Fruit fly (Drosophila melanogaster) whole organism, embryonic: ENCODE measurements around the gene Dpy-30L1.

Source experiments
- B-H1 ChIP-seq: fragments of 200-800 bp; sonication (Bioruptor generic); IDR thresholded peaks from 3 replicates; pipeline ENCODE4 v1.3.6; 2022; ENCODE audit warnings: missing biosample characterization, missing genetic modification characterization
- CG10366 ChIP-seq: fragments of 200-800 bp; sonication (Bioruptor generic); IDR thresholded peaks from 2 replicates; pipeline ENCODE4 v1.3.6; 2022; ENCODE audit warnings: missing biosample characterization, missing genetic modification characterization
- CG10431 ChIP-seq: fragments of 200-800 bp; sonication (Bioruptor generic); optimal IDR thresholded peaks from 3 replicates; lab custom pipeline; 2018; ENCODE audit warnings: missing biosample characterization, mild to moderate bottlenecking, missing genetic modification characterization
- CG11696 ChIP-seq: fragments of 200-800 bp; sonication (Bioruptor generic); IDR thresholded peaks from 2 replicates; pipeline ENCODE4 v1.3.6; 2022; ENCODE audit warnings: missing biosample characterization, missing genetic modification characterization
- CG12219 ChIP-seq: fragments of 200-800 bp; sonication (Bioruptor generic); optimal IDR thresholded peaks from 3 replicates; lab custom pipeline; 2018; ENCODE audit warnings: missing biosample characterization, mild to moderate bottlenecking, missing genetic modification characterization
- CG13287 ChIP-seq: fragments of 200-800 bp; sonication (Bioruptor generic); IDR thresholded peaks from 2 replicates; pipeline ENCODE4 v1.3.6; 2022; ENCODE audit warnings: missing biosample characterization, missing genetic modification characterization; ENCODE audit not compliant: partially characterized antibody
- CG1529 ChIP-seq: fragments of 200-800 bp; sonication (Bioruptor generic); optimal IDR thresholded peaks from 3 replicates; lab custom pipeline; 2018; ENCODE audit warnings: missing biosample characterization, missing genetic modification characterization
- CG17328 ChIP-seq: fragments of 200-800 bp; sonication (Bioruptor generic); IDR thresholded peaks from 2 replicates; pipeline ENCODE4 v1.3.6; 2022; ENCODE audit warnings: missing biosample characterization, missing genetic modification characterization
- CG17829 ChIP-seq: fragments of 200-800 bp; optimal IDR thresholded peaks from 2 replicates; lab custom pipeline; 2019; ENCODE audit warnings: missing biosample characterization, mild to moderate bottlenecking, missing genetic modification characterization, moderate library complexity
- CG1832 ChIP-seq: fragments of 200-800 bp; sonication (Bioruptor generic); optimal IDR thresholded peaks from 2 replicates; lab custom pipeline; 2017; ENCODE audit warnings: missing biosample characterization, mild to moderate bottlenecking, missing genetic modification characterization, inconsistent platforms
- CG2199 ChIP-seq: fragments of 200-800 bp; sonication (Bioruptor generic); IDR thresholded peaks from 3 replicates; pipeline ENCODE4 v1.3.6; 2022; ENCODE audit warnings: missing biosample characterization, missing genetic modification characterization
- CG33213 ChIP-seq: fragments of 200-800 bp; sonication (Bioruptor generic); optimal IDR thresholded peaks from 3 replicates; lab custom pipeline; 2016; ENCODE audit warnings: missing biosample characterization, missing genetic modification characterization
- CG3847 ChIP-seq: fragments of 200-800 bp; sonication (Bioruptor generic); IDR thresholded peaks from 2 replicates; pipeline ENCODE4 v1.3.6; 2022; ENCODE audit warnings: missing biosample characterization, missing genetic modification characterization
- CG4730 ChIP-seq: fragments of 200-800 bp; sonication (Bioruptor generic); IDR thresholded peaks from 2 replicates; pipeline ENCODE4 v1.3.6; 2022; ENCODE audit warnings: missing biosample characterization, missing genetic modification characterization
- CG9797 ChIP-seq: fragments of 200-800 bp; sonication (Bioruptor generic); optimal IDR thresholded peaks from 3 replicates; lab custom pipeline; 2018; ENCODE audit warnings: missing biosample characterization, mild to moderate bottlenecking, missing genetic modification characterization
- CTCF ChIP-seq: fragments of 200-800 bp; sonication (Bioruptor generic); optimal IDR thresholded peaks from 2 replicates; lab custom pipeline; 2017; ENCODE audit warnings: missing biosample characterization, mild to moderate bottlenecking, missing genetic modification characterization, moderate library complexity
- Dip2 ChIP-seq: fragments of 200-800 bp; sonication (Bioruptor generic); IDR thresholded peaks from 2 replicates; pipeline ENCODE4 v1.3.6; 2022; ENCODE audit warnings: missing biosample characterization, missing genetic modification characterization
- Dll ChIP-seq: fragments of 200-800 bp; sonication (Bioruptor generic); IDR thresholded peaks from 4 replicates; pipeline ENCODE4 v1.3.6; 2022; ENCODE audit warnings: missing biosample characterization, missing genetic modification characterization; ENCODE audit not compliant: partially characterized antibody
- Dref ChIP-seq: fragments of 200-800 bp; sonication (Bioruptor generic); IDR thresholded peaks from 2 replicates; pipeline ENCODE4 v1.3.6; 2022; ENCODE audit warnings: missing biosample characterization, missing genetic modification characterization
- Drgx ChIP-seq: fragments of 200-800 bp; sonication (Bioruptor generic); IDR thresholded peaks from 2 replicates; pipeline ENCODE4 v1.3.6; 2022; ENCODE audit warnings: missing biosample characterization, missing genetic modification characterization
- E2f2 ChIP-seq: fragments of 200-800 bp; sonication (Bioruptor generic); IDR thresholded peaks from 2 replicates; pipeline ENCODE4 v1.3.6; 2022; ENCODE audit warnings: missing biosample characterization, missing genetic modification characterization
- Elba2 ChIP-seq: fragments of 200-800 bp; sonication (Bioruptor generic); optimal IDR thresholded peaks from 3 replicates; lab custom pipeline; 2016; ENCODE audit warnings: missing biosample characterization, missing genetic modification characterization
- Jarid2 ChIP-seq: fragments of 200-800 bp; sonication (Bioruptor generic); optimal IDR thresholded peaks from 3 replicates; lab custom pipeline; 2017; ENCODE audit warnings: mild to moderate bottlenecking, missing biosample characterization, missing genetic modification reagents, missing genetic modification characterization
- Lhr ChIP-seq: fragments of 200-800 bp; sonication (Bioruptor generic); optimal IDR thresholded peaks from 3 replicates; lab custom pipeline; 2017; ENCODE audit warnings: mild to moderate bottlenecking, missing biosample characterization, missing genetic modification reagents, missing genetic modification characterization
- Rfx ChIP-seq: fragments of 200-800 bp; sonication (Bioruptor generic); IDR thresholded peaks from 2 replicates; pipeline ENCODE4 v1.3.6; 2022; ENCODE audit warnings: missing biosample characterization, missing genetic modification characterization
- Side ChIP-seq: fragments of 200-800 bp; sonication (Bioruptor generic); optimal IDR thresholded peaks from 2 replicates; lab custom pipeline; 2016; ENCODE audit warnings: missing biosample characterization, missing genetic modification characterization
- Sox102F ChIP-seq: fragments of 200-800 bp; sonication (Bioruptor generic); optimal IDR thresholded peaks from 2 replicates; lab custom pipeline; 2018; ENCODE audit warnings: missing biosample characterization, mild to moderate bottlenecking, missing genetic modification characterization, moderate library complexity
- Sry-δ ChIP-seq: fragments of 200-800 bp; sonication (Bioruptor generic); optimal IDR thresholded peaks from 2 replicates; lab custom pipeline; 2016; ENCODE audit warnings: missing biosample characterization, missing genetic modification characterization
- Usf ChIP-seq: fragments of 200-800 bp; sonication (Bioruptor generic); optimal IDR thresholded peaks from 2 replicates; lab custom pipeline; 2017; ENCODE audit warnings: missing genotype, missing biosample characterization, missing genetic modification characterization
- Xrp1 ChIP-seq: fragments of 200-800 bp; sonication (Bioruptor generic); IDR thresholded peaks from 2 replicates; pipeline ENCODE4 v1.3.6; 2022; ENCODE audit warnings: missing biosample characterization, missing genetic modification characterization
- ab ChIP-seq: fragments of 200-800 bp; sonication (Bioruptor generic); optimal IDR thresholded peaks from 2 replicates; lab custom pipeline; 2016; ENCODE audit warnings: missing biosample characterization, missing genetic modification characterization
- cg ChIP-seq: fragments of 200-800 bp; sonication (Bioruptor generic); optimal IDR thresholded peaks from 3 replicates; lab custom pipeline; 2019; ENCODE audit warnings: missing biosample characterization, mild to moderate bottlenecking, missing genetic modification characterization, moderate library complexity
- dmrt99B ChIP-seq: fragments of 200-800 bp; sonication (Bioruptor generic); optimal IDR thresholded peaks from 2 replicates; lab custom pipeline; 2018; ENCODE audit warnings: missing biosample characterization, mild to moderate bottlenecking, missing genetic modification characterization, moderate library complexity
- esg ChIP-seq: fragments of 200-800 bp; sonication (Bioruptor generic); conservative IDR thresholded peaks from 2 replicates; pipeline ENCODE4 v1.3.6; 2022; ENCODE audit warnings: missing biosample characterization, missing genetic modification characterization
- fd96Cb ChIP-seq: fragments of 200-800 bp; sonication (Bioruptor generic); optimal IDR thresholded peaks from 2 replicates; lab custom pipeline; 2018; ENCODE audit warnings: missing biosample characterization, mild to moderate bottlenecking, missing genetic modification characterization, moderate library complexity
- ftz-f1 ChIP-seq: fragments of 200-800 bp; sonication (Bioruptor generic); optimal IDR thresholded peaks from 2 replicates; lab custom pipeline; 2016; ENCODE audit warnings: missing biosample characterization, missing genetic modification characterization
- gce ChIP-seq: fragments of 200-800 bp; sonication (Bioruptor generic); IDR thresholded peaks from 3 replicates; pipeline ENCODE4 v1.3.6; 2022; ENCODE audit warnings: missing biosample characterization, missing genetic modification characterization
- gem ChIP-seq: fragments of 200-800 bp; sonication (Bioruptor generic); optimal IDR thresholded peaks from 2 replicates; lab custom pipeline; 2019; ENCODE audit warnings: missing biosample characterization, mild to moderate bottlenecking, missing genetic modification characterization, moderate library complexity
- gro ChIP-seq: fragments of 200-800 bp; sonication (Bioruptor generic); optimal IDR thresholded peaks from 2 replicates; lab custom pipeline; 2016; ENCODE audit warnings: missing biosample characterization, missing genetic modification characterization
- lola ChIP-seq, 3 experiments: fragments of >200 bp in 2 of 3; fragments of 200-800 bp in 1 of 3; sonication (Bioruptor generic) in 1 of 3; optimal IDR thresholded peaks; 2 replicates each; lab custom pipeline; 2017 to 2019; ENCODE audit warnings: missing biosample characterization in 3 of 3, missing genetic modification characterization in 3 of 3, mild to moderate bottlenecking in 1 of 3, moderate library complexity in 1 of 3
- maf-S ChIP-seq: fragments of 200-800 bp; sonication (Bioruptor generic); optimal IDR thresholded peaks from 2 replicates; lab custom pipeline; 2016; ENCODE audit warnings: missing biosample characterization, missing genetic modification characterization
- p53 ChIP-seq: fragments of 200-800 bp; sonication (Bioruptor generic); optimal IDR thresholded peaks from 2 replicates; lab custom pipeline; 2016; ENCODE audit warnings: missing biosample characterization, missing genetic modification characterization
- pum ChIP-seq: fragments of 200-800 bp; sonication (Bioruptor generic); optimal IDR thresholded peaks from 2 replicates; lab custom pipeline; 2016; ENCODE audit warnings: missing biosample characterization, missing genetic modification characterization
- sens ChIP-seq: fragments of 200-800 bp; sonication (Bioruptor generic); peaks from one replicate; lab custom pipeline; 2016; ENCODE audit warnings: missing biosample characterization, missing genetic modification characterization
- slbo ChIP-seq: fragments of 200-800 bp; sonication (Bioruptor generic); IDR thresholded peaks from 2 replicates; pipeline ENCODE4 v1.3.6; 2022; ENCODE audit warnings: missing biosample characterization, missing genetic modification characterization
- so ChIP-seq: fragments of 200-800 bp; sonication (Bioruptor generic); IDR thresholded peaks from 3 replicates; pipeline ENCODE4 v1.3.6; 2022; ENCODE audit warnings: missing biosample characterization, missing genetic modification characterization
- tin ChIP-seq: fragments of 200-800 bp; sonication (Bioruptor generic); optimal IDR thresholded peaks from 3 replicates; lab custom pipeline; 2016; ENCODE audit warnings: missing biosample characterization, missing genetic modification characterization
- tna ChIP-seq: fragments of 200-800 bp; sonication (Bioruptor generic); IDR thresholded peaks from 2 replicates; pipeline ENCODE4 v1.3.6; 2022; ENCODE audit warnings: missing biosample characterization, missing genetic modification characterization; ENCODE audit not compliant: partially characterized antibody
- unpg ChIP-seq: fragments of 200-800 bp; sonication (Bioruptor generic); optimal IDR thresholded peaks from 3 replicates; lab custom pipeline; 2018; ENCODE audit warnings: missing biosample characterization, mild to moderate bottlenecking, missing genetic modification characterization, moderate library complexity
- zf30C ChIP-seq: fragments of 200-800 bp; sonication (Bioruptor generic); optimal IDR thresholded peaks from 3 replicates; lab custom pipeline; 2018; ENCODE audit warnings: missing biosample characterization, mild to moderate bottlenecking, missing genetic modification characterization

The Dpy-30L1 gene

dm6 chr2L:10754599-10754998, 22.1 kb downstream of the Dpy-30L1 start (continued):
- no peak for TF ChIP-seq CG10431 (GFP tag; lab: Kevin White, UChicago)
- TF ChIP-seq CG3847 (GFP tag; lab: Robert Waterston, UW): 0 out of 2 replicates have a peak, but pooled peaks have one; percentile 13
- TF ChIP-seq, all 482 proteins: peak for 49

DNA sequence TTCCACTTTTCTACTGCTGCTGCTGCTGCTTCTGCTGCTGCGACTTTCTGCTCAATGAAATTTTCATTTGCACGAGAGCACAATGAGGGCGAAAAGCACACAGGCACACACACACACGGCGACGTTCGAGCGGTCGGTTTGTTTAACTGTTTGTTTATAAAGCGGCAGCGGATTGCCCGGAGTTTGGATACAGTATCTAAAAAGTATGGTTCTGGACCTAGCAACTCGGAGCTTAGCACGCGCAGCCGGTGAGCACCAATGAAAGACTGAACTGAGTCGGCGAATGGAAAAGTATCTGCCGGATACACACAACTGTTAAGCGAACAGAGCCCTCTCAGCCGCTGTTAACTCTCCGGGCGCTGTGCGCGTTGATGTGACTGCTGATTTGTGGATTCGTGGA, 23.6 kb downstream of the Dpy-30L1 start, which contains the start of gene CG17124:
CG17124 (minus strand) TSS at position 277 of the 400 bp plus-strand sequence.
- TF ChIP-seq Lhr (GFP tag; lab: Kevin White, UChicago) (no peak), Elba2 (GFP tag; lab: Kevin White, UChicago) (no peak), cg (peak; percentile 46), CG11696 (GFP tag; lab: Robert Waterston, UW) (no peak), E2f2 (GFP tag; lab: Robert Waterston, UW) (no peak), Side (peak; percentile 36), CG10366 (GFP tag; lab: Robert Waterston, UW) (no peak), lola (GFP tag; optimal IDR thresholded peaks at IDR 0.05; lab: Kevin White, UChicago) (no peak), CG1832 (no peak), ftz-f1 (GFP tag; lab: Kevin White, UChicago) (peak; percentile 67), gem (tag; lab: Kevin White, UChicago) (no peak), zf30C (GFP tag; lab: Kevin White, UChicago) (no peak), CG13287 (peak; percentile 55; the same call in 1 of the 2 replicates), Rfx (GFP tag; lab: Robert Waterston, UW) (peak; percentile 51; the same call in 1 of the 2 replicates), Dref (GFP tag; lab: Robert Waterston, UW) (no peak), fd96Cb (tag; lab: Kevin White, UChicago) (no peak), CG9797 (GFP tag; lab: Kevin White, UChicago) (no peak), CG17328 (GFP tag; lab: Robert Waterston, UW) (no peak), gro (GFP tag; lab: Kevin White, UChicago) (peak; percentile 70), gce (GFP tag; lab: Robert Waterston, UW) (0 out of 3 replicates have a peak, but pooled peaks have one; percentile 12), Sox102F (no peak), CG12219 (GFP tag; lab: Kevin White, UChicago) (peak; percentile 23), so (GFP tag; lab: Robert Waterston, UW) (no peak), pum (GFP tag; lab: Kevin White, UChicago) (no peak), dmrt99B (tag; lab: Kevin White, UChicago) (peak; percentile 46), Sry-δ (GFP tag; lab: Kevin White, UChicago) (peak; percentile 1), CG33213 (GFP tag; lab: Kevin White, UChicago) (no peak), esg (GFP tag; lab: Robert Waterston, UW) (no peak), Drgx (GFP tag; lab: Robert Waterston, UW) (no peak; the same call in 1 of the 2 replicates), unpg (GFP tag; lab: Kevin White, UChicago) (peak; percentile 29), maf-S (GFP tag; lab: Kevin White, UChicago) (no peak), CG1529 (GFP tag; lab: Kevin White, UChicago) (peak; percentile 7), Jarid2 (peak; percentile 97), sens (GFP tag; lab: Kevin White, UChicago) (peak; percentile 52), ab (GFP tag; lab: Kevin White, UChicago) (no peak), CG4730 (GFP tag; lab: Robert Waterston, UW) (0 out of 2 replicates have a peak, but pooled peaks have one; percentile 11), CG2199 (GFP tag; lab: Robert Waterston, UW) (peak; percentile 84; the same call in 2 of the 3 replicates), tna (GFP tag; lab: Robert Waterston, UW) (peak; percentile 49; the same call in 1 of the 2 replicates), Dip2 (GFP tag; lab: Robert Waterston, UW) (no peak), CG17829 (tag; lab: Kevin White, UChicago) (no peak), Dll (GFP tag; lab: Robert Waterston, UW) (no peak), Usf (GFP tag; lab: Kevin White, UChicago) (no peak), slbo (GFP tag; lab: Robert Waterston, UW) (peak; percentile 23; the same call in 1 of the 2 replicates), p53 (GFP tag; lab: Kevin White, UChicago) (no peak), B-H1 (GFP tag; lab: Robert Waterston, UW) (no peak; the same call in 2 of the 3 replicates), tin (GFP tag; lab: Kevin White, UChicago) (no peak), Xrp1 (0 out of 2 replicates have a peak, but pooled peaks have one; percentile 13), CTCF (GFP tag; lab: Kevin White, UChicago) (no peak)
